Worm (Caenorhabditis elegans) whole organism, young adult: ENCODE results near the gene vps-50.

Experiments used
- C17E4.6 ChIP-seq: fragments of 200-800 bp; sonication (Bioruptor generic); IDR thresholded peaks from 2 replicates; pipeline ENCODE4 v1.3.6; 2022; ENCODE audit warnings: missing genetic modification reagents, missing genetic modification characterization, missing compliant biosample characterization
- ama-1 ChIP-seq, 3 experiments: fragments of 150-350 bp in 1 of 3; sonication (generic microtip) in 2 of 3; optimal IDR thresholded peaks; 2 replicates each; lab custom pipeline; 2014 to 2018; ENCODE audit warnings: missing biosample characterization in 2 of 3, missing genetic modification characterization in 2 of 3, missing genetic modification reagents in 2 of 3
- aptf-3 ChIP-seq: fragments of 200-800 bp; sonication (Bioruptor generic); IDR thresholded peaks from 2 replicates; pipeline ENCODE4 v1.3.6; 2022; ENCODE audit warnings: missing genetic modification characterization, missing compliant biosample characterization
- let-526 ChIP-seq: fragments of 200-800 bp; sonication (Bioruptor generic); IDR thresholded peaks from 2 replicates; pipeline ENCODE4 v1.3.6; 2022; ENCODE audit warnings: missing genetic modification reagents, missing genetic modification characterization, missing compliant biosample characterization
- madf-6 ChIP-seq: fragments of 200-800 bp; sonication (Bioruptor generic); IDR thresholded peaks from 2 replicates; pipeline ENCODE4 v1.3.6; 2022; ENCODE audit warnings: missing genetic modification reagents, missing genetic modification characterization, missing compliant biosample characterization
- snpc-4 ChIP-seq, 5 experiments: fragments of 150-350 bp in 1 of 5; sonication (generic microtip) in 4 of 5; optimal IDR thresholded peaks; 2 replicates each; lab custom pipeline; 2014 to 2018; ENCODE audit warnings: missing genetic modification characterization in 5 of 5, missing biosample characterization in 3 of 5, antibody characterized with exemption in 2 of 5, mild to moderate bottlenecking in 2 of 5, missing compliant biosample characterization in 2 of 5, missing genotype in 2 of 5, moderate library complexity in 2 of 5, missing genetic modification reagents in 1 of 5
- tbp1 ChIP-seq: fragments of 200-800 bp; sonication (Bioruptor generic); optimal IDR thresholded peaks from 2 replicates; lab custom pipeline; 2018; ENCODE audit warnings: mild to moderate bottlenecking, missing genetic modification characterization, missing compliant biosample characterization
- zfh-2 ChIP-seq: fragments of 200-800 bp; sonication (Bioruptor generic); conservative IDR thresholded peaks from 2 replicates; pipeline ENCODE4 v1.3.6; 2022; ENCODE audit warnings: missing genetic modification reagents, missing genetic modification characterization, missing compliant biosample characterization

- TF ChIP-seq ama-1 (optimal IDR thresholded peaks at IDR 0.05; lab: Kevin White, UChicago) (no peak), ama-1 (GFP tag; optimal IDR thresholded peaks at IDR 0.05; lab: Kevin White, UChicago) (no peak), C17E4.6 (GFP tag; lab: Robert Waterston, UW) (no peak), let-526 (no peak), madf-6 (no peak), snpc-4 (GFP tag; optimal IDR thresholded peaks at IDR 0.05; lab: Kevin White, UChicago) (no peak), snpc-4 (tag; optimal IDR thresholded peaks at IDR 0.05; lab: Kevin White, UChicago) (no peak), aptf-3 (GFP tag; lab: Robert Waterston, UW) (no peak), zfh-2 (GFP tag; lab: Robert Waterston, UW) (no peak), tbp1 (GFP tag; lab: Kevin White, UChicago) (no peak)
These were observed 51.1 kb downstream of the vps-50 start, which contains the start of gene vab-7 for ce11 chrIII:10920044-10920443.
